Fruit fly (Drosophila melanogaster): ENCODE results near the gene CG11686.
A peak's percentile ranks its signal among the peaks of the same experiment; 100 is the strongest.

CG11686 gene

dm6 chr3R:13264061-13264661 is 4.0 kb downstream of the CG11686 start, which contains the start of gene Ravus (continued):
- TF ChIP-seq CG9932 (GFP tag; IDR thresholded peaks at IDR 0.05) (peak; percentile 67), CG32532 (GFP tag; IDR thresholded peaks at IDR 0.05) (peak; percentile 53), CG13424 (tag; optimal IDR thresholded peaks at IDR 0.05) (peak; percentile 65), CG14014 (GFP tag; IDR thresholded peaks at IDR 0.05) (no peak), eyg (GFP tag; optimal IDR thresholded peaks at IDR 0.05) (no peak), CG14710 (tag; optimal IDR thresholded peaks at IDR 0.05) (peak; percentile 78), Bgb (GFP tag; IDR thresholded peaks at IDR 0.05; ENCODE audit: partially characterized antibody) (no peak), CG3281 (GFP tag; optimal IDR thresholded peaks at IDR 0.05) (no peak), kah (GFP tag; optimal IDR thresholded peaks at IDR 0.05) (no peak), dm (GFP tag; optimal IDR thresholded peaks at IDR 0.05) (peak; percentile 45), Poxn (GFP tag; IDR thresholded peaks at IDR 0.05) (no peak), Myb (GFP tag; optimal IDR thresholded peaks at IDR 0.05) (peak; percentile 65), BEAF-32 (GFP tag; optimal IDR thresholded peaks at IDR 0.05) (peak; percentile 53), MBD-R2 (GFP tag; IDR thresholded peaks at IDR 0.05) (peak; percentile 60; the same call in 1 of the 2 replicates), NFAT (GFP tag; IDR thresholded peaks at IDR 0.05) (no peak), vfl (GFP tag; optimal IDR thresholded peaks at IDR 0.05) (no peak), CG10267 (tag; optimal IDR thresholded peaks at IDR 0.05) (peak; percentile 61), lov (optimal IDR thresholded peaks at IDR 0.05) (no peak), lov (GFP tag; IDR thresholded peaks at IDR 0.05) (no peak), Fer2 (tag; optimal IDR thresholded peaks at IDR 0.05) (peak; percentile 26), CG13624 (GFP tag; optimal IDR thresholded peaks at IDR 0.05) (peak; percentile 16), klu (GFP tag; IDR thresholded peaks at IDR 0.05) (no peak), Hr51 (GFP tag; optimal IDR thresholded peaks at IDR 0.05) (peak in 1 of 2 experiments; percentile 19), z (GFP tag; IDR thresholded peaks at IDR 0.05) (no peak), CG8478 (optimal IDR thresholded peaks at IDR 0.05) (no peak), gfzf (GFP tag; optimal IDR thresholded peaks at IDR 0.05) (peak; percentile 91), CG3995 (GFP tag; optimal IDR thresholded peaks at IDR 0.05) (peak; percentile 61), unpg (GFP tag; optimal IDR thresholded peaks at IDR 0.05) (peak; percentile 52), CG18619 (GFP tag; optimal IDR thresholded peaks at IDR 0.05) (peak; percentile 5), CG4617 (GFP tag; optimal IDR thresholded peaks at IDR 0.05; ENCODE audit: borderline replicate concordance) (peak; percentile 75), CG1529 (GFP tag; optimal IDR thresholded peaks at IDR 0.05) (no peak), Trl (optimal IDR thresholded peaks at IDR 0.05) (no peak), Trl (GFP tag; optimal IDR thresholded peaks at IDR 0.05) (peak; percentile 37), fru (optimal IDR thresholded peaks at IDR 0.05) (no peak), Antp (GFP tag; optimal IDR thresholded peaks at IDR 0.05) (peak; percentile 8), ro (GFP tag; IDR thresholded peaks at IDR 0.05) (no peak), prd (optimal IDR thresholded peaks at IDR 0.05) (no peak), prd (GFP tag; IDR thresholded peaks at IDR 0.05) (peak; percentile 58; the same call in 2 of the 3 replicates), HLH4C (GFP tag; IDR thresholded peaks at IDR 0.05; ENCODE audit: partially characterized antibody) (no peak), fd102C (GFP tag; optimal IDR thresholded peaks at IDR 0.05) (no peak), ind (GFP tag; optimal IDR thresholded peaks at IDR 0.05) (peak; percentile 64), hth (optimal IDR thresholded peaks at IDR 0.05) (no peak), ems (GFP tag; optimal IDR thresholded peaks at IDR 0.05) (peak; percentile 35), Gug (GFP tag; IDR thresholded peaks at IDR 0.05) (0 out of 4 replicates have a peak, but pooled peaks have one; percentile 15), TFAM (GFP tag; optimal IDR thresholded peaks at IDR 0.05) (no peak), grau (tag; optimal IDR thresholded peaks at IDR 0.05) (peak; percentile 67), nom (GFP tag; optimal IDR thresholded peaks at IDR 0.05) (no peak), CG6254 (GFP tag; optimal IDR thresholded peaks at IDR 0.05) (no peak), nerfin-2 (GFP tag; IDR thresholded peaks at IDR 0.05; ENCODE audit: partially characterized antibody) (no peak), Ada2b (GFP tag; IDR thresholded peaks at IDR 0.05) (0 out of 2 replicates have a peak, but pooled peaks have one; percentile 5), Med (GFP tag) (peak; percentile 87), CG15514 (GFP tag; optimal IDR thresholded peaks at IDR 0.05) (peak; percentile 59)

All from whole organism, embryonic.